Fruit fly (Drosophila melanogaster) whole organism, prepupa: Measurements from ENCODE around the gene CG14270.

Source experiments
- CG10669 ChIP-seq: fragments of 200-800 bp; sonication (Bioruptor generic); optimal IDR thresholded peaks from 3 replicates; lab custom pipeline; 2018; ENCODE audit warnings: missing biosample characterization, mild to moderate bottlenecking, missing genetic modification characterization, moderate library complexity
- Eip78C ChIP-seq: fragments of 200-800 bp; sonication (Bioruptor generic); peaks from one replicate; lab custom pipeline; 2016; ENCODE audit warnings: missing biosample characterization, missing genetic modification characterization
- Gug ChIP-seq: fragments of 200-800 bp; sonication (Bioruptor generic); IDR thresholded peaks from 2 replicates; pipeline ENCODE4 v1.3.6; 2022; ENCODE audit warnings: missing biosample characterization, missing genetic modification characterization

DNA sequence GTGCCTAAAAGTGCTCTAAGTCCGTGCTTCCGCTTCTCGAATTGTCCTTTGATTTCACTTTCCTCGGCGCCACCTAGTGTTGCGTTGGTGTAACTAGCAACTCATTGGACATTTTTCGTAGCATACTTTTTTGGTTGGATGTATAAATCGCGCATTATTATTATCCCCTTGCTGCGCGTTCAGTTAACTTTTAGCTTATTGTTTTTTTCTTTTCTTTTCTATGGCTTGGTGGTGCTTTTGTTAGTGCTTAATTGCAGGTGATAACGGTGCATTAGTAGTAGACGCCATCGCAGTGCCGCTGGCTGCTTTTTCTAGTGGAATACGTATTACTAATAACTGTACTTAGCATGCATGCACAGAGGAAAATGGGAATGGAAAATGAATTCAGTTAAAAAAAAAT, 4.1 kb downstream of the CG14270 start:
- TF ChIP-seq Eip78C (GFP tag; lab: Kevin White, UChicago), result no peak
- TF ChIP-seq Gug (GFP tag; lab: Robert Waterston, UW), result no peak
- TF ChIP-seq CG10669 (GFP tag; lab: Kevin White, UChicago), result no peak
